Fruit fly (Drosophila melanogaster) whole organism, embryonic: ENCODE results near the gene Cpr11B.
A peak's percentile ranks its signal among the peaks of the same experiment; 100 is the strongest.

Experiments
- Ada2b ChIP-seq: fragments of 200-800 bp; sonication (Bioruptor generic); IDR thresholded peaks from 2 replicates; pipeline ENCODE4 v1.3.6; 2022; ENCODE audit warnings: missing biosample characterization, missing genetic modification characterization
- Bteb2 ChIP-seq: fragments of 200-800 bp; sonication (Bioruptor generic); optimal IDR thresholded peaks from 2 replicates; lab custom pipeline; 2016; ENCODE audit warnings: missing biosample characterization, missing genetic modification characterization
- CG10274 ChIP-seq: fragments of 200-800 bp; sonication (Bioruptor generic); optimal IDR thresholded peaks from 3 replicates; lab custom pipeline; 2017; ENCODE audit warnings: missing biosample characterization, mild to moderate bottlenecking, missing genetic modification characterization
- CG13296 ChIP-seq: fragments of 200-800 bp; sonication (Bioruptor generic); optimal IDR thresholded peaks from 3 replicates; lab custom pipeline; 2018; ENCODE audit warnings: missing biosample characterization, mild to moderate bottlenecking, missing genetic modification characterization
- CG13775 ChIP-seq: fragments of 200-800 bp; sonication (Bioruptor generic); optimal IDR thresholded peaks from 3 replicates; lab custom pipeline; 2017; ENCODE audit warnings: missing biosample characterization, mild to moderate bottlenecking, missing genetic modification characterization
- CG14860 ChIP-seq: fragments of 200-800 bp; sonication (Bioruptor generic); IDR thresholded peaks from 3 replicates; pipeline ENCODE4 v1.3.6; 2022; ENCODE audit warnings: missing biosample characterization, missing genetic modification characterization; ENCODE audit not compliant: partially characterized antibody
- CG15514 ChIP-seq: fragments of 200-800 bp; sonication (Bioruptor generic); optimal IDR thresholded peaks from 3 replicates; lab custom pipeline; 2017; ENCODE audit warnings: missing biosample characterization, missing genetic modification characterization, mild to moderate bottlenecking, moderate library complexity, missing genetic modification reagents
- CG17186 ChIP-seq: fragments of 200-800 bp; sonication (Bioruptor generic); optimal IDR thresholded peaks from 3 replicates; lab custom pipeline; 2017; ENCODE audit warnings: missing biosample characterization, missing genetic modification reagents, missing genetic modification characterization
- CG17328 ChIP-seq: fragments of 200-800 bp; sonication (Bioruptor generic); IDR thresholded peaks from 2 replicates; pipeline ENCODE4 v1.3.6; 2022; ENCODE audit warnings: missing biosample characterization, missing genetic modification characterization
- CG1792 ChIP-seq: fragments of 200-800 bp; sonication (Bioruptor generic); optimal IDR thresholded peaks from 2 replicates; lab custom pipeline; 2016; ENCODE audit warnings: missing biosample characterization, missing genetic modification characterization
- CG2202 ChIP-seq: fragments of 200-800 bp; sonication (Bioruptor generic); optimal IDR thresholded peaks from 2 replicates; lab custom pipeline; 2018; ENCODE audit warnings: missing biosample characterization, mild to moderate bottlenecking, missing genetic modification characterization
- CG31365 ChIP-seq: fragments of 200-800 bp; sonication (Bioruptor generic); optimal IDR thresholded peaks from 2 replicates; lab custom pipeline; 2018; ENCODE audit warnings: missing biosample characterization, mild to moderate bottlenecking, missing genetic modification characterization
- CG4360 ChIP-seq: fragments of 200-800 bp; sonication (Bioruptor generic); IDR thresholded peaks from 2 replicates; pipeline ENCODE4 v1.3.6; 2022; ENCODE audit warnings: missing biosample characterization, missing genetic modification characterization
- CG4617 ChIP-seq: fragments of 200-800 bp; sonication (Bioruptor generic); optimal IDR thresholded peaks from 3 replicates; lab custom pipeline; 2016; ENCODE audit warnings: missing biosample characterization, missing genetic modification characterization, borderline replicate concordance
- CG4707 ChIP-seq: fragments of 200-800 bp; sonication (Bioruptor generic); optimal IDR thresholded peaks from 2 replicates; lab custom pipeline; 2018; ENCODE audit warnings: missing biosample characterization, mild to moderate bottlenecking, missing genetic modification characterization, moderate library complexity
- CG4854 ChIP-seq: fragments of 200-800 bp; sonication (Bioruptor generic); optimal IDR thresholded peaks from 2 replicates; lab custom pipeline; 2016; ENCODE audit warnings: missing biosample characterization, missing genetic modification characterization, inconsistent platforms
- CG6272 ChIP-seq: fragments of 200-800 bp; sonication (Bioruptor generic); IDR thresholded peaks from 2 replicates; pipeline ENCODE4 v1.3.6; 2022; ENCODE audit warnings: missing biosample characterization, missing genetic modification characterization
- CG6654 ChIP-seq: fragments of 200-800 bp; sonication (Bioruptor generic); optimal IDR thresholded peaks from 2 replicates; lab custom pipeline; 2017; ENCODE audit warnings: missing biosample characterization, mild to moderate bottlenecking, missing genetic modification characterization
- CG8478 ChIP-seq: fragments of >200 bp; optimal IDR thresholded peaks from 2 replicates; lab custom pipeline; 2018
- CG8924 ChIP-seq: fragments of 200-800 bp; optimal IDR thresholded peaks from 3 replicates; lab custom pipeline; 2019; ENCODE audit warnings: missing biosample characterization, mild to moderate bottlenecking, missing genetic modification characterization, moderate library complexity
- CkIIα-i1 ChIP-seq: fragments of 200-800 bp; sonication (Bioruptor generic); IDR thresholded peaks from 2 replicates; pipeline ENCODE4 v1.3.6; 2022; ENCODE audit warnings: missing biosample characterization, missing genetic modification characterization
- D ChIP-seq, 2 experiments: fragments of 200-800 bp in 1 of 2; fragments of >200 bp in 1 of 2; sonication (Bioruptor generic) in 1 of 2; optimal IDR thresholded peaks; 2 replicates in 1 of 2; 3 replicates in 1 of 2; lab custom pipeline; 2017; ENCODE audit warnings: mild to moderate bottlenecking in 1 of 2, missing biosample characterization in 1 of 2, missing genetic modification characterization in 1 of 2, missing genetic modification reagents in 1 of 2
- Deaf1 ChIP-seq: fragments of 200-800 bp; optimal IDR thresholded peaks from 3 replicates; lab custom pipeline; 2019; ENCODE audit warnings: missing biosample characterization, mild to moderate bottlenecking, missing genetic modification characterization, moderate library complexity
- Doc3 ChIP-seq: fragments of 200-800 bp; sonication (Bioruptor generic); IDR thresholded peaks from 3 replicates; pipeline ENCODE4 v1.3.6; 2022; ENCODE audit warnings: missing biosample characterization, missing genetic modification characterization; ENCODE audit not compliant: partially characterized antibody
- HHEX ChIP-seq: fragments of 200-800 bp; sonication (Bioruptor generic); optimal IDR thresholded peaks from 3 replicates; lab custom pipeline; 2017; ENCODE audit warnings: missing biosample characterization, mild to moderate bottlenecking, missing genetic modification characterization, missing genetic modification reagents
- Hr3 ChIP-seq: fragments of 200-800 bp; sonication (Bioruptor generic); optimal IDR thresholded peaks from 3 replicates; lab custom pipeline; 2016; ENCODE audit warnings: missing biosample characterization, missing genetic modification characterization
- Lhr ChIP-seq: fragments of 200-800 bp; sonication (Bioruptor generic); optimal IDR thresholded peaks from 3 replicates; lab custom pipeline; 2017; ENCODE audit warnings: mild to moderate bottlenecking, missing biosample characterization, missing genetic modification reagents, missing genetic modification characterization
- Lim3 ChIP-seq: fragments of 200-800 bp; sonication (Bioruptor generic); IDR thresholded peaks from 2 replicates; pipeline ENCODE4 v1.3.6; 2022; ENCODE audit warnings: missing biosample characterization, missing genetic modification characterization
- MBD-R2 ChIP-seq: fragments of 200-800 bp; sonication (Bioruptor generic); IDR thresholded peaks from 2 replicates; pipeline ENCODE4 v1.3.6; 2022; ENCODE audit warnings: missing biosample characterization, missing genetic modification characterization
- Myb ChIP-seq: fragments of 200-800 bp; sonication (Bioruptor generic); optimal IDR thresholded peaks from 2 replicates; lab custom pipeline; 2016; ENCODE audit warnings: missing biosample characterization, missing genetic modification characterization
- Nf-YA ChIP-seq: fragments of 200-800 bp; sonication (Bioruptor generic); IDR thresholded peaks from 2 replicates; pipeline ENCODE4 v1.3.6; 2022; ENCODE audit warnings: missing biosample characterization, missing genetic modification characterization
- Oaz ChIP-seq: fragments of 200-800 bp; sonication (Bioruptor generic); IDR thresholded peaks from 2 replicates; pipeline ENCODE4 v1.3.6; 2022; ENCODE audit warnings: missing biosample characterization, missing genetic modification characterization
- Poxn ChIP-seq: fragments of 200-800 bp; sonication (Bioruptor generic); IDR thresholded peaks from 2 replicates; pipeline ENCODE4 v1.3.6; 2022; ENCODE audit warnings: missing biosample characterization, missing genetic modification characterization
- al ChIP-seq: fragments of 200-800 bp; sonication (Bioruptor generic); IDR thresholded peaks from 2 replicates; pipeline ENCODE4 v1.3.6; 2022; ENCODE audit warnings: missing biosample characterization, missing genetic modification characterization
- amos ChIP-seq: fragments of 200-800 bp; sonication (Bioruptor generic); IDR thresholded peaks from 2 replicates; pipeline ENCODE4 v1.3.6; 2022; ENCODE audit warnings: missing biosample characterization, missing genetic modification characterization; ENCODE audit not compliant: partially characterized antibody
- az2 ChIP-seq: fragments of 200-800 bp; sonication (Bioruptor generic); optimal IDR thresholded peaks from 3 replicates; lab custom pipeline; 2016; ENCODE audit warnings: missing biosample characterization, missing genetic modification characterization
- br ChIP-seq: fragments of >200 bp; optimal IDR thresholded peaks from 2 replicates; lab custom pipeline; 2017
- da ChIP-seq: fragments of 200-800 bp; sonication (Bioruptor generic); optimal IDR thresholded peaks from 2 replicates; lab custom pipeline; 2016; ENCODE audit warnings: missing biosample characterization, missing genetic modification characterization
- fru ChIP-seq: fragments of >200 bp; optimal IDR thresholded peaks from 2 replicates; lab custom pipeline; 2017
- gfzf ChIP-seq: fragments of 200-800 bp; sonication (Bioruptor generic); optimal IDR thresholded peaks from 2 replicates; lab custom pipeline; 2016; ENCODE audit warnings: missing biosample characterization, mild to moderate bottlenecking, missing genetic modification characterization, moderate library complexity
- gsb-n ChIP-seq: fragments of 200-800 bp; sonication (Bioruptor generic); optimal IDR thresholded peaks from 3 replicates; lab custom pipeline; 2018; ENCODE audit warnings: missing biosample characterization, mild to moderate bottlenecking, missing genetic modification characterization
- kah ChIP-seq: fragments of 200-800 bp; sonication (Bioruptor generic); optimal IDR thresholded peaks from 2 replicates; lab custom pipeline; 2018; ENCODE audit warnings: missing biosample characterization, mild to moderate bottlenecking, missing genetic modification characterization
- ken ChIP-seq: fragments of 200-800 bp; sonication (Bioruptor generic); IDR thresholded peaks from 3 replicates; pipeline ENCODE4 v1.3.6; 2022; ENCODE audit warnings: missing biosample characterization, missing genetic modification characterization
- odd ChIP-seq: fragments of 200-800 bp; sonication (Bioruptor generic); optimal IDR thresholded peaks from 2 replicates; lab custom pipeline; 2017; ENCODE audit warnings: missing biosample characterization, mild to moderate bottlenecking, missing genetic modification characterization
- pita ChIP-seq: fragments of 200-800 bp; sonication (Bioruptor generic); optimal IDR thresholded peaks from 2 replicates; lab custom pipeline; 2017; ENCODE audit warnings: missing biosample characterization, mild to moderate bottlenecking, missing genetic modification characterization
- rib ChIP-seq: fragments of 200-800 bp; sonication (Bioruptor generic); IDR thresholded peaks from 2 replicates; pipeline ENCODE4 v1.3.6; 2022; ENCODE audit warnings: missing biosample characterization, missing genetic modification characterization
- ro ChIP-seq: fragments of 200-800 bp; sonication (Bioruptor generic); IDR thresholded peaks from 2 replicates; pipeline ENCODE4 v1.3.6; 2022; ENCODE audit warnings: missing biosample characterization, missing genetic modification characterization
- sens ChIP-seq: fragments of 200-800 bp; sonication (Bioruptor generic); peaks from one replicate; lab custom pipeline; 2016; ENCODE audit warnings: missing biosample characterization, missing genetic modification characterization
- so ChIP-seq: fragments of 200-800 bp; sonication (Bioruptor generic); IDR thresholded peaks from 3 replicates; pipeline ENCODE4 v1.3.6; 2022; ENCODE audit warnings: missing biosample characterization, missing genetic modification characterization
- stc ChIP-seq: fragments of 200-800 bp; sonication (Bioruptor generic); IDR thresholded peaks from 2 replicates; pipeline ENCODE4 v1.3.6; 2022; ENCODE audit warnings: missing biosample characterization, missing genetic modification characterization
- trem ChIP-seq: fragments of 200-800 bp; optimal IDR thresholded peaks from 3 replicates; lab custom pipeline; 2019; ENCODE audit warnings: missing biosample characterization, mild to moderate bottlenecking, missing genetic modification characterization, moderate library complexity
- usp ChIP-seq: fragments of >200 bp; optimal IDR thresholded peaks from 2 replicates; lab custom pipeline; 2017; ENCODE audit warnings: missing biosample characterization, missing genetic modification characterization
- zen2 ChIP-seq: fragments of 200-800 bp; sonication (Bioruptor generic); IDR thresholded peaks from 3 replicates; pipeline ENCODE4 v1.3.6; 2022; ENCODE audit warnings: missing biosample characterization, missing genetic modification characterization; ENCODE audit not compliant: partially characterized antibody

Gene Cpr11B

DNA sequence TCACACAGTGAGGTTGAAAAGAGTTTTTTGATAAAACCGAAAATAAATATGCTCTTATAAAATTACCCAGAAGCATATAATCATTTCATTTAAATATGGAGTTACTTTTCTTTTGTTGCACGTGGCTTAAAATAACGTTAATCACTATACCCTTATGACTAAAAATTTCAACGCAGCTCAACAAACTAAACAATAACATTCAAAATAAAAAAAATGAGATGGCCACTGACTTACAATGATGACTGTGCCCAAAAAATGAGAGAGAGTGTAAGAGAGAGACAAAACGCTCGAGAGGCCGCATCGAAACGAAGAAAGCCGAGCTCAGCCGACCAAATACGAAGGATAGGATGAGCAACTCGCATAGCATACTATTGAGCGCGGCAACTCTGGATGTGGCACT is 5.3 kb upstream of the Cpr11B start (continued):
- TF ChIP-seq CG15514 (GFP tag; lab: Kevin White, UChicago) = peak; percentile 9
- TF ChIP-seq br (lab: Kevin White, UChicago) = no peak
- TF ChIP-seq Myb (GFP tag; lab: Kevin White, UChicago) = peak; percentile 25
- no peak for TF ChIP-seq stc (GFP tag; lab: Robert Waterston, UW)
- no peak for TF ChIP-seq CG10274 (GFP tag; lab: Kevin White, UChicago)
- TF ChIP-seq D (optimal IDR thresholded peaks at IDR 0.05; lab: Kevin White, UChicago) = no peak
- TF ChIP-seq D (GFP tag; optimal IDR thresholded peaks at IDR 0.05; lab: Kevin White, UChicago) = no peak
- no peak for TF ChIP-seq CG1792 (GFP tag; lab: Kevin White, UChicago)
- TF ChIP-seq rib = no peak
- no peak for TF ChIP-seq CG13775
- TF ChIP-seq ken (GFP tag; lab: Robert Waterston, UW) = no peak
- no peak for TF ChIP-seq CG4707 (GFP tag; lab: Kevin White, UChicago)
- peak; percentile 29; the same call in 1 of the 3 replicates for TF ChIP-seq so (GFP tag; lab: Robert Waterston, UW)
- TF ChIP-seq CG14860 (GFP tag; lab: Robert Waterston, UW) = no peak
- TF ChIP-seq Deaf1 (tag; lab: Kevin White, UChicago) = peak; percentile 94
- no peak for TF ChIP-seq Bteb2
- TF ChIP-seq Poxn (GFP tag; lab: Robert Waterston, UW) = no peak
- TF ChIP-seq CG6272 (GFP tag; lab: Robert Waterston, UW) = no peak
- 0 out of 2 replicates have a peak, but pooled peaks have one; percentile 8 for TF ChIP-seq CG17328 (GFP tag; lab: Robert Waterston, UW)
- peak; percentile 16 for TF ChIP-seq kah (GFP tag; lab: Kevin White, UChicago)
- no peak for TF ChIP-seq Lhr
- no peak for TF ChIP-seq gfzf (GFP tag; lab: Kevin White, UChicago)
- peak; percentile 5 for TF ChIP-seq trem
- TF ChIP-seq al (GFP tag; lab: Robert Waterston, UW) = no peak
- no peak for TF ChIP-seq Oaz (GFP tag; lab: Robert Waterston, UW)
- peak; percentile 49 for TF ChIP-seq CG13296
- TF ChIP-seq Ada2b (GFP tag; lab: Robert Waterston, UW) = no peak
- no peak for TF ChIP-seq Hr3 (GFP tag; lab: Kevin White, UChicago)
- TF ChIP-seq Lim3 (GFP tag; lab: Robert Waterston, UW) = no peak
- no peak for TF ChIP-seq Doc3
- no peak for TF ChIP-seq CkIIα-i1 (GFP tag; lab: Robert Waterston, UW)
- no peak for TF ChIP-seq CG2202
- TF ChIP-seq CG4854 (GFP tag; lab: Kevin White, UChicago) = no peak
- no peak for TF ChIP-seq az2
- no peak for TF ChIP-seq amos (GFP tag; lab: Robert Waterston, UW)
- TF ChIP-seq CG4360 (GFP tag; lab: Robert Waterston, UW) = no peak
- no peak for TF ChIP-seq da (GFP tag; lab: Kevin White, UChicago)
- no peak for TF ChIP-seq CG6654
- peak; percentile 13 for TF ChIP-seq CG8924 (tag; lab: Kevin White, UChicago)
- no peak for TF ChIP-seq zen2 (GFP tag; lab: Robert Waterston, UW)
- TF ChIP-seq sens (GFP tag; lab: Kevin White, UChicago) = peak; percentile 83
- no peak for TF ChIP-seq CG17186 (GFP tag; lab: Kevin White, UChicago)
- no peak for TF ChIP-seq pita
- TF ChIP-seq MBD-R2 = no peak
- TF ChIP-seq gsb-n (tag; lab: Kevin White, UChicago) = no peak
- no peak for TF ChIP-seq CG31365 (tag; lab: Kevin White, UChicago)
- no peak for TF ChIP-seq CG8478
- TF ChIP-seq HHEX = peak; percentile 14
- no peak for TF ChIP-seq usp (GFP tag; lab: Kevin White, UChicago)
- TF ChIP-seq odd (GFP tag; lab: Kevin White, UChicago) = no peak
- no peak for TF ChIP-seq ro (GFP tag; lab: Robert Waterston, UW)
- TF ChIP-seq Nf-YA (GFP tag; lab: Robert Waterston, UW) = no peak
- no peak for TF ChIP-seq CG4617
- TF ChIP-seq fru (lab: Kevin White, UChicago) = no peak
